Fruit fly (Drosophila melanogaster) whole organism, pupa: ENCODE results near the gene CG12560.
A peak's percentile ranks its signal among the peaks of the same experiment; 100 is the strongest.

Source experiments
- CG10348 ChIP-seq: fragments of 200-800 bp; sonication (Bioruptor generic); IDR thresholded peaks from 2 replicates; pipeline ENCODE4 v1.3.6; 2022; ENCODE audit warnings: missing biosample characterization, missing genetic modification characterization
- CG15710 ChIP-seq: fragments of 200-800 bp; sonication (Bioruptor generic); optimal IDR thresholded peaks from 2 replicates; lab custom pipeline; 2018; ENCODE audit warnings: missing biosample characterization, mild to moderate bottlenecking, missing genetic modification characterization, moderate library complexity
- CG17806 ChIP-seq: fragments of 200-800 bp; sonication (Bioruptor generic); optimal IDR thresholded peaks from 2 replicates; lab custom pipeline; 2018; ENCODE audit warnings: missing biosample characterization, mild to moderate bottlenecking, missing genetic modification characterization, moderate library complexity
- CG34367 ChIP-seq: fragments of 200-800 bp; sonication (Bioruptor generic); optimal IDR thresholded peaks from 2 replicates; lab custom pipeline; 2018; ENCODE audit warnings: missing biosample characterization, mild to moderate bottlenecking, missing genetic modification characterization
- CG4496 ChIP-seq: fragments of 200-800 bp; sonication (Bioruptor generic); IDR thresholded peaks from 3 replicates; pipeline ENCODE4 v1.3.6; 2022; ENCODE audit warnings: missing biosample characterization, missing genetic modification characterization
- CG8159 ChIP-seq: fragments of 200-800 bp; sonication (Bioruptor generic); optimal IDR thresholded peaks from 3 replicates; lab custom pipeline; 2018; ENCODE audit warnings: missing biosample characterization, mild to moderate bottlenecking, missing genetic modification characterization, moderate library complexity
- CG9948 ChIP-seq: fragments of 200-800 bp; sonication (Bioruptor generic); optimal IDR thresholded peaks from 2 replicates; lab custom pipeline; 2018; ENCODE audit warnings: missing biosample characterization, mild to moderate bottlenecking, missing genetic modification characterization, moderate library complexity
- D1 ChIP-seq: fragments of 200-800 bp; sonication (Bioruptor generic); optimal IDR thresholded peaks from 2 replicates; lab custom pipeline; 2018; ENCODE audit warnings: missing biosample characterization, mild to moderate bottlenecking, missing genetic modification characterization, moderate library complexity
- EcR ChIP-seq: fragments of 200-800 bp; sonication (Bioruptor generic); optimal IDR thresholded peaks from 3 replicates; lab custom pipeline; 2019; ENCODE audit warnings: missing biosample characterization, missing genetic modification characterization, mild to moderate bottlenecking, moderate library complexity, missing genetic modification reagents
- Ets98B ChIP-seq: fragments of 200-800 bp; sonication (Bioruptor generic); IDR thresholded peaks from 2 replicates; pipeline ENCODE4 v1.3.6; 2022; ENCODE audit warnings: missing biosample characterization, missing genetic modification characterization
- Snoo ChIP-seq: fragments of 200-800 bp; sonication (Bioruptor generic); optimal IDR thresholded peaks from 3 replicates; lab custom pipeline; 2017; ENCODE audit warnings: missing biosample characterization, mild to moderate bottlenecking, missing genetic modification characterization, inconsistent platforms
- gl ChIP-seq: fragments of 200-800 bp; sonication (Bioruptor generic); optimal IDR thresholded peaks from 2 replicates; lab custom pipeline; 2018; ENCODE audit warnings: missing biosample characterization, mild to moderate bottlenecking, missing genetic modification characterization
- rn ChIP-seq: fragments of 200-800 bp; sonication (Bioruptor generic); IDR thresholded peaks from 2 replicates; pipeline ENCODE4 v1.3.6; 2022; ENCODE audit warnings: missing biosample characterization, missing genetic modification characterization

- TF ChIP-seq CG4496 (GFP tag; lab: Robert Waterston, UW) (no peak; the same call in 2 of the 3 replicates), gl (tag; lab: Kevin White, UChicago) (no peak), Ets98B (GFP tag; lab: Robert Waterston, UW) (no peak; the same call in 1 of the 2 replicates), CG34367 (tag; lab: Kevin White, UChicago) (no peak), D1 (tag; lab: Kevin White, UChicago) (peak; percentile 14), CG10348 (no peak), CG8159 (tag; lab: Kevin White, UChicago) (no peak), rn (GFP tag; lab: Robert Waterston, UW) (no peak), CG15710 (tag; lab: Kevin White, UChicago) (no peak), Snoo (tag; lab: Kevin White, UChicago) (no peak), EcR (no peak), CG17806 (tag; lab: Kevin White, UChicago) (no peak), CG9948 (tag; lab: Kevin White, UChicago) (no peak)
Observed at dm6 chr2L:8010602-8011455, 1.6 kb upstream of the CG12560 start, which contains the start of the genes Glyat and Tg.
